Fruit fly (Drosophila melanogaster): ENCODE measurements around the gene CG44532.

DNA sequence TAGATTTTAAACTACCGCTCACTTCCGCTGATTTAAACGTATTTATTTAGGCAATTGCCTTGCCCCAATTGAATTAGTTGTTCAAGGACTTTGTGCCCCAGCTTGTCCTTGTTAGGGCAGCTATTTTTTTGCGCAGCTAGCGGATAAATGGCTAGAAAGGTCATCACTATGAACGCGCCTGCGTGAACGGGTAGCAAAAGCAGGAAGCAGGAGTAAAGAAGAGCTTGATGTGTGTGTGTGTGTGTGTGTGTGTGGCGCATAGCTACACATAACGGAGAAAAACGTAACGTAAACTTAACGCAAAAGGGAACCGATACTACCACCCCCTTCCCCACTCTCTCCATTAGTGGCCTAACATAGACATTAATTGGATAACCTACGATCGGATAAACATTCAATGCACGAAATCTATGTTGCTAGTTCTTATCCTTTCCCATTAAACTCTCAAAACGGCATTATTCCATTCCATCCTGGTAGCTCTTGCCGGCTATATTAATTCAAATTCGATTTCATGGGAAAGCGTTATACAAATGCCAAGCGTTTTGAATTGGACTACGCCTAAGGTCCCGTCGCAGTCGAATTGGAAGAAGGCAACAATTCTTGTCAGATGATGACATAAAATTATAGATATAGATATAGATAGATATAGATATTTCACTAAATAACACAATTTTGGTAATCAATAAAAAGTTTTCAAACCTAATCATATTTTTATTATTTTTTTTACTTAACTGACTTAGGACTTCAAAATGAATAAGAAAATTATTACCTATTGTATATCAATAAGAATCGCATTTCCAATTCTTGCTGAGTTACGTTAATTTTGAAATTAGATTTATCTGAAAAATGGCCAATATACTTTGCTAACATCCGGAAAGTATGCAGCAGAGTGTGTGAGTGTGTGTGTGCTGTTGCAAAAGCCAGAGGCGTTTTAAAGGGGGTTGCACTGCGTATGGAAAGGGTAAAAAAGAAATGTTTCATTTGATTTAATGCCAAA, 2.9 kb downstream of the CG44532 start:
- TF ChIP-seq Hr83 (GFP tag; optimal IDR thresholded peaks at IDR 0.05; ENCODE audit: poor library complexity, severe bottlenecking) (no peak), Hnf4 (GFP tag; optimal IDR thresholded peaks at IDR 0.05) (no peak), Mio (GFP tag; optimal IDR thresholded peaks at IDR 0.05) (no peak), Myc (optimal IDR thresholded peaks at IDR 0.05) (no peak), h (GFP tag; optimal IDR thresholded peaks at IDR 0.05) (no peak), br (GFP tag; optimal IDR thresholded peaks at IDR 0.05) (no peak), Abd-B (GFP tag; optimal IDR thresholded peaks at IDR 0.05) (no peak), CG9705 (GFP tag; optimal IDR thresholded peaks at IDR 0.05) (no peak)

All from whole organism, wandering third instar larva.